Worm (Caenorhabditis elegans): ENCODE measurements around the gene nhr-166.

DNA sequence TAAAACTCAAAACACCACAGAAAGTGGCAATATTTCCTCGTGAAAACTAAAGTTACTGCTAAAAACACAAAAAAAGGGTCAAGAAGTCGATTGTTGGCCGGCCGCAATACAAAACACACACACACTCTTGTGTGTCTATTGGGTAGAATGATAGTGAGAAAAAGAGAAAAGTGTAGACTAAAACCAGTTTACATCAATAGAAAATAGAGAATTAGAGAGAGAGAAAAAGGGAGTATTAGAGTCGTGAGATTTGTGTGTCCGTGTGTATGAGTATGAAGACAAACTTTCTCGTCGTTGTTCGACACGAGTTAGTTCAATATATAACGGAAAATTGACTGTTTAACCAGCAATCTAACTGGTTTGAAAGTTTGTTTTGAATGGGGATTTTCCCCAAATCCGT lies 49.4 kb downstream of the nhr-166 start:
- TF ChIP-seq unc-130 (GFP tag; optimal IDR thresholded peaks at IDR 0.05) (no peak), pha-4 (GFP tag; IDR thresholded peaks at IDR 0.05) (no peak), pha-4 (tag; optimal IDR thresholded peaks at IDR 0.05) (no peak), daf-12 (tag; optimal IDR thresholded peaks at IDR 0.05) (no peak), Y75B8A.6 (GFP tag; IDR thresholded peaks at IDR 0.05) (no peak), unc-62 (GFP tag; optimal IDR thresholded peaks at IDR 0.05 in 1 of 2) (peak in 1 of 2 experiments; percentile 94), unc-62 (tag; optimal IDR thresholded peaks at IDR 0.05) (no peak), hlh-30 (tag; optimal IDR thresholded peaks at IDR 0.05; ENCODE audit: insufficient read depth) (peak; percentile 38), snpc-4 (tag; optimal IDR thresholded peaks at IDR 0.05) (no peak)
